Fruit fly (Drosophila melanogaster) ovary, adult (tissue): ENCODE results near the gene CG31546.
A peak's percentile ranks its signal among the peaks of the same experiment; 100 is the strongest.

Experiments used
- CG17801 ChIP-seq: fragments of 200-800 bp; optimal IDR thresholded peaks from 2 replicates; lab custom pipeline; 2019; ENCODE audit warnings: missing biosample characterization, mild to moderate bottlenecking, missing genetic modification characterization, moderate library complexity; ENCODE audit not compliant: partially characterized antibody

The CG31546 gene

DNA sequence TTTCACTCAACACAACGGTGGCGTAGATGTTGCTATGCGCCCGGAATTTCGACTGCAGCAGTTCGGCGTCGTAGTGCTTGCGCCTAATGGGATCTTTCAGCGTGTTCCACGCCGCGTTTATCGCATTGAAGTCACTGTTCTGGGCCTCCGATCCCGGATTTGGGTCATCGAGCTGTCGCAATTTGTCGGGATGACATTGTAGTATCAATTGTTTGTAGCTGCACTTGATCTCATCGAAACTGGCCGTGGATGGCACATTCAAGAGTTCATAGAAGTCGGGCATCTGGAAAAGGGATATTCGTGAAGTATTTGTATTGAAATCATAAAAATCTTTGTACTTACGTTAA is 13.0 kb downstream of the CG31546 start:
- TF ChIP-seq CG17801, result no peak

DNA sequence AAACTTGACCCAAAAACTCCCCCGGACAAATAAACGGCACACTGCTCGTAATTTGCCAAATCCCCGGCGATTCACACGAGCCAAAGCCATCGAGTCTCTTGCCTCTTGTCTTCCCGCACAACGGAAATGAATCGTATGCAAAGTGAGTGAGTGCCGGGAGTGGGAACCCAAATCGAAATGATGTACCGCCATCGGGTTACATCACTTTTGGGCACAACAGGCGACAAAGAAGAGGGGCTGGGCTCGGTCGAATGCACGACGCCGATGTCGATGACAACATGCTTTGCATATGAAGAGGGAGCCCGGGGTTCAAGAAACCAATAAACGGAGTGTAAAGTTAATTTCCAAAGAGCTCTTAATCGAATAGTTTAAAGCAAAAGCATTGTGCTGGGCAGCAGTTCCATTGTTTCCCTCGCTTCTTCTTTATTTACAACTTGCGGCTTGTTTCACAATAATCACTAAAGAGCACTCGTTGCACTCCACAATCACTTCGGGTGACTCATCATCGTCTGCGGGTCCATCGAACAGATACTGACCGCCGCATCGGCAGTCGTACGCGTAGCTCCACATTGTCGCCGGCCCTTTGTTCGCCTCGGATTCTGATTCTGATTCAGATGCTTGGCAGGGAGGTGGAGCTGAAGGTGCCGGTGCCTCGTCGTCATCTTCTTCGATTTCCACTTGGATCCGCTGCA is 13.6 kb downstream of the CG31546 start:
- no peak for TF ChIP-seq CG17801

DNA sequence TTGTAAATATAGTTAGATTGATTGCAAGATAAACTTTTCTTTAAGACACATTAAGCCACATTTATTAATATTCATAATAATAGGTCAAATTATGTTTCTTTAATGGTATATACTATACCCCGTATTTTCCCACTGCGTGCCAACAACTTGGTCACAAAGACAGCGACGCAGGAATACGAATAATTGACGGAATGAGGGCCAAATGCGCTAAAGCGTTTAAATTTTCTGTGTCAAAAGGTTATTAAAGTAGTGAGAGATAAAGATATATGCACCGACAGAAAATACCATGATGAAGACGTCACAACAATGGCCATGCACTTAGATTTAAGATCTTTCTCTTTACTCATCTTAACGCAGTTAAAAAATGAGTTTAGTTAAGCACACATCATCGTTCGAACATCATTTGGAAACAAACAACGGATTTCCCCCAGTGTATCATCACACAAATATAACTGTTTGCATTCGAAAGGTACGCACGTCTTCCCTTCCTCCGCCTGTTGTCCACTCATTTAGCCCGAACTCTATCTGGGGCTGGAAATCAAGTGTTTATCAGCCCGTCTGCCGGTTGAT is 15.0 kb downstream of the CG31546 start:
- TF ChIP-seq CG17801, result no peak

DNA sequence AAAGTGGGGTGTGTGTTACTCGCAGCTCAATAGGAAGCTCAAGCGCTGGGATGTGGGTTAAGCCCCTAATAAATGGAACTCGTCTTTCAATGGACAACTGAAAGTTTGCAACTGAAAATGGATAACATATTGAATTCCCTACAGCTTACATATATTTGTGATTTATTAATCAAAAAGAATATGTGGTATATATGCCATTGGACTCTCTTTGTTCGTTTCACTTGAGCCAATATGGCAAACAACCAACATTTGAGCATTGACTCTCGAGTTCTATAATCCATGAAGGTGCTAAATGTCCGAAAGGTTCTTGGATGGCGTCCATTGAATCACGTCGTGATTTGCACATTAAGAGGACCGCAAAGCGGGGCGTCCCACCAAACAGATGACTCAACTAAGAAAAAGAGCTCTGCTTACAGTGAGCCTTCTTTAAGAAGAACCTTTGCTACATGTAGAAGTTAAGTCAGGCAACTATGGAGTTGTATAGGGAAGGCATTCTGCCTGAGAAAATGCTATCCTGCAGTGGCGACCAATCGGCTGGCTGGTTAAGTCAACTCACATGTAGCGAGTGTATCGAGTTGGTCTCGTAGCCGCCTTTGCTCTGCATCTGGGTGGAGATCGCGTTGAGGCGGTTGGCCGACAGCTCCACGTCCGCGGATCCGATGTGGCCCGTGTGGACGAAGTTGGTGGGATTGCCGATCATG is 17.4 kb downstream of the CG31546 start:
- TF ChIP-seq CG17801, result no peak

DNA sequence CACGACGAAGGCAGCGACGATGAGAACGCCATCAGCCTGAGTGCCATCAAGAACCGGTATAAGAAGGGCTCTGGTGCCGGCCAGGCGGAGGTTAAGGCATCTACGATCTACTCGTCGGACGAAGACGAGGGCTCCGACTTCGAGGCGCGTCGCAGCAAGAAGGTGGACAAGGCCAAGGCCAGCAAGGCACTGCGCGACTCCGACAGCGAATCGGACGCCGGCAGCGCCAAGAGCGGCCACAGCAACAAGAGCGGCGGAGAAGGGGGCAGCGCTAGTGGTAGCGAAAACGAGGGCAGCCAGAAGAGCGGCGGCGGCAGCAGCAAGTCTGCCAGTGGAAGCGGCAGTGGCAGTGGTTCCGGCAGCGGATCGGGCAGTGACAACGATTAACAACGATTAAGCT is 19.9 kb downstream of the CG31546 start:
- no peak for TF ChIP-seq CG17801

DNA sequence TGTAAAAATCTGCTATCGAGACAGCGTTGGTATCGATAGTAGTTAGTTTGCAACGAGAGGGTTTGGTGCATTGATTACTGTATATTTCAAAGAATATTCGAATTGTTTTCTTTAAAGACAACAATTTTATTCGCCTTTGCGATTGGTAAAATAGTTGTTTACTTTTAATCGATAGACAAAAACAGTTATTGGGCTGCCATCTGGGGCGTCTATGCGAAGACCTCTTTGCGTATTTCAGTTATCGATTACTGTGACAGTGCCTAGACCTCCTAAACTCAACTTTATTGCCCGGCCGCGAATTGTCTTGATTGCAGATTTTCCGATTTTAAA is 22.3 kb downstream of the CG31546 start, which contains the start of gene Atu:
Gene Atu (plus strand): TSS at position 245 of the 330 bp plus-strand sequence.
- TF ChIP-seq CG17801, result peak; percentile 55

DNA sequence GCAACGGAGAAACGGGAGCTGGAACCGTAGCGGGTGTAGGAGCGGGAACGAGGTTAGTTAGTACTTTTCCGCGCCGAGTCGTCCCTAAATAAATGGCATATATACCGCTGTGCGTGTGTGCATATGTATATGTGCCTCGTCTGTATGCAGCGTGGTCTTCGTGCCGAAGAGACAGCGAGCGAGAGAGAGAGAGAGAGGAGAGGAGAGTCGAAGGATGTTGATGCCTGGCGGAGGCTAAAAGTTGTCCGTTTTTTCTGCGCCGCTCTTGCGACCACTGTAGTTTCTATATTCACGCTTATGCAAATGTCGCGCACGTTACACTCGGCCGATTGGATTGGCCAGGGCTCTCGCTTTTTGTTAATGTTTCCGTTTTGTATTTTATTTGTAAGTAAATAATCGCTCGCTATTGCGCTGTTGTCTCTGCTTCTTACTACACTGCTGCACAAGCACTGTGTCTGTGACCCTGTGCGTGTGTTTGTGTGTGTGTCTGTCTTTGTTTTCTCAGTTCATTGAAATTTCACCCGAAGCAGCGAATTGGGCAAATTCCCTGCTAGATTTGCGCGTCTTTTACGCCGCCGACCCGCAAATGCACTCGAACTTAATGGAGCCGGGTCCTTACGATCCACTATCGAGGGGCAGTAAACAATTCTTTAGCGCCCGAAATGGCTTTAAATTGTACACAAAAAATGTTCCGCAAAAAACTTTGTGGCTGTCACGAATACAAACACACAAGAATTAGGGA is 22.9 kb downstream of the CG31546 start, which contains the start of gene Rga:
Gene Rga (minus strand): TSS at position 741 of the 742 bp plus-strand sequence.
- TF ChIP-seq CG17801, result no peak

DNA sequence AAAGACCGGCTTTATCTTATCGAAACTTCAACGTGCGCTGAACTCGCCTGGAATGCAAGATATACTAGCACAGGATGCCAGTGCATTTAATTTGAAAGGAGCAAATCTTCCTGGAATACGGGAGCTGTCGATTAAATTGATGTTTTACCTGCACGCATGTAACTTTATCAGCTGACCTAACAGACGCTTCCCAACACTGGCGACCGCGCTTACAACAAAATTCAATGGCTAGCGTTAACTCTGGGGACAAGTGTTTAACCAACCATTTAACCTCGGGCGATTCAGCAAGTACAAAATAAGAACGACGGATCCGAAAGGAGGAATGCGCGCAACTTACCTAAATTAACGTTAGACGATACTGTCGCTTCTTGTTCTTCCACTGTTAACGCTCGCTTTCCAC is 23.7 kb downstream of the CG31546 start:
- peak; percentile 4 for TF ChIP-seq CG17801

DNA sequence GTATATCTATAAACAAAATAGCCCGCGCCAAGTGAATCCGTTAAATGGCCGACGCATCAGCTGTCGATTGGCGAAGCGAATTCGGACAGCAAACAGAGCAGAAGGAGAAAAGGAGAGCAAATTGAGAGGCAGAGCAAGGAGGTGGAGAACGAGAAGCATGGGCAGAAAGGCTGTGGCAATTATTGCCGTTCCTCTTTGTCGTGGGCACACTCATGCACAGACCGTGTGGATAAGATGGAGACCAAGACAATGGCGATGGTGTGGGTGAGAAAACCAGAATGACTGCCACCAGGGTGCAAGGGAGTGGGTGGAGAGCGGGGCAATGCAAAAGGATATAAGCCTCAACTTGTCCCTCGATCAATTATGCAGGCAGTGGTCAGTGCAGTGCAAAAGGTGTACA is 24.3 kb downstream of the CG31546 start:
- no peak for TF ChIP-seq CG17801

DNA sequence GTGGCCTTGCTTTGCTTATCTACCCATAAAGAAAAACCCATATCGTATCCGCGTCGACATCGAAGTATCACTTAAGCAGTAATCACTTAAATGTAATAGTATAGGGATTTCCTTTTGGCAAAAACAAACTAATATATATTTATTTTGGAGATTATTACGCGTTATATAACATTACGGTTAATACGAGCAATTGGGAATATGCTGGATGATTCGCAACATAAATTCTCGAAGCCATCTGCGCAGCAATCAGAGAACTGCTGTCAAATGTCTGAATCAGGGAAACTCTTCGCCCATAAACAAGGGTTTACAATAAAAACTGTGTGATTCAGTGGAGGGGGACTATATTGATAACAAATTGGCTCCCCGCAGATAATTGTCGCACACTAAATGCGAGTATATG is 24.8 kb downstream of the CG31546 start:
- TF ChIP-seq CG17801, result no peak

DNA sequence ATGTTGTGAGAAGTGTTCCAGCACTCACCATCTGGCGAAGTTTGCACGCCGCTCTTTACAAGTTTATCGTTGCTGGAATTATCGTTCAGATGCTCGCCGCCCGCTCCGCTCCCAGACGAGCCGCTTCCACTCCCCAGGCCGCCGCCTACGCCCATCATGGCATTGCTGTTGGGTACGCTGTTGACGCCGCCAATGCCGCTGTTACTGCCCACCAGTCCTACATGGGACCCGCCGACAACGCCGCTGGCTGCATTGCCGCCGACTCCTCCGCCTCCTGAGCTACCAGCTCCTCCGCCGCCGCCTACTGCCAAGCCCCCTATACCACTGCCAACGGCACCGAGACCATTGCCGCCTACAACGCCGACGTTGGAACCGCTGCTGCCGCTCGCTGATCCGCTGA is 27.0 kb downstream of the CG31546 start:
- TF ChIP-seq CG17801, result no peak

DNA sequence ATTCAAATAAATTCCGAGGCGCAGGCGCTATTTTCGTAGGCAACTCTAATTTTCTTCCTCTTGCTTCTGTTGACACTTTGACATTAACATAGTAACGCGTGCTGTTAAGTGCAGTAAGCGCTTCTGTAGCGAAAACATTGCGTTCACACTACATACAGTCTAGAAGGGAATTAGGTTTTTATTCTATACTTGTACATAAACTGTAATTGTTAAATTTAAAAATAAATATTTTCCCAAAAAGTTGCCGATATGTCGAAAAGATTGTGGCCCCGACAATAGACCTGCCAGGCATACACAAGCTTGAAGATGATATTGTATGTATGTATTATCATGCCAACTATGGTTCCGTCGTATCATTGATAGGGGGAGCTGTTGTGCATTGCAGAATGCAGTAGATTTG is 28.9 kb downstream of the CG31546 start, which contains the start of gene asl:
Gene asl (minus strand): TSS at position 67 of the 400 bp plus-strand sequence.
- no peak for TF ChIP-seq CG17801

DNA sequence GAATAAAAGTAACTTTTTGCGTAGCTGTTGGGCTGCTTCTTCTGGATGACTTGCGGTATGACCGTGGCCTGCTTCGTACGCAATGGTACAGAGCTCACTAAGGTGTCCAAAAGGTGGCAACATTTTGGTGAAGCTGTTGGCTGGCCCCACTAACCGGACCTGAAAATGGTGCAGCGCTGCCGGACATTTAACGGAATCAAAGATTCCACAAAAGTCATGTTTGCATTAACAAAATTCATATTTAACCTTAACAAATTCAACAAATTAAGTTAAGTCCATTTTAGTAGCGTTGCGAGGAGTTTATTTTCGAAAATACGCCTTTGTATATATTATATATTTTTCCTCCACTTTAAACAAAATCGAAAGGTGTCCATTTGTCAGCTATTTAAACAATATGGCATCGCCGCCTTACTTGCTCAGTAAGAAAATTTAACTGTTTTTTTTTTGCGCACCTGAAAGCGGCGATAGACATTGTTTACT is 34.3 kb downstream of the CG31546 start, which contains the start of the genes kra and SecS:
Gene kra (minus strand): TSS at position 93 of the 480 bp plus-strand sequence.
Gene SecS (plus strand): TSS at position 390 of the 480 bp plus-strand sequence.
- TF ChIP-seq CG17801, result no peak

DNA sequence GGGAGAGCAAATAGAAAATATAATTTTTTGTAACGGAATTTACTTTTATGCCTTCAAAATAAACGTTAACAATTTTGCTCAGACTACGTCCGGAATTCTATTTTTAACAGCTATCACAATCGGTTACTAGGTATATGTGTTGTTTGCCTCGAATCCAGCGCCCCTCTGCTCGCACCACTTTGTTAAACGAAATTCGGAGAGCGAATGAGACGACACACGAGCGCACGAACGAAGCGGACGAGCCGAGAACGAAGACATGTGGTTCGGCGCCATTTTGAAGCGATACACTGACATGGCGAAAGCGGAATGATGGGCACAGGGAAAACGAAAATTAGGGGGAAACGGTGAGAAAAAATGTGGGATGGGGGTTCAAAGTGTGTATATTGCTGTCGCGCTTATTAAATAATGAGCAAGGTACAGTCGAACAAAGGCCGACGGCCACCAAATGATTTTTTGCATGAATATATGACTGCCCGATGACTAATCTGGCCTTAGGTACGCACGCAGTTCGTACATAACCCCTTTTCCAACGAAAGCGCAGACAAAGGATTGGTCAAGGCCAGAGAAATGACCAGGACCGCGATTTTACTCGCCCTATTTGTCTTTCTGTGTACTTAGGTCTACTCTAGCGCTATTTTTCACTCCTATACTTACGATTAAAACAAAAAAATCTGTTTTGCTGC is 34.9 kb downstream of the CG31546 start:
- peak; percentile 67 for TF ChIP-seq CG17801

DNA sequence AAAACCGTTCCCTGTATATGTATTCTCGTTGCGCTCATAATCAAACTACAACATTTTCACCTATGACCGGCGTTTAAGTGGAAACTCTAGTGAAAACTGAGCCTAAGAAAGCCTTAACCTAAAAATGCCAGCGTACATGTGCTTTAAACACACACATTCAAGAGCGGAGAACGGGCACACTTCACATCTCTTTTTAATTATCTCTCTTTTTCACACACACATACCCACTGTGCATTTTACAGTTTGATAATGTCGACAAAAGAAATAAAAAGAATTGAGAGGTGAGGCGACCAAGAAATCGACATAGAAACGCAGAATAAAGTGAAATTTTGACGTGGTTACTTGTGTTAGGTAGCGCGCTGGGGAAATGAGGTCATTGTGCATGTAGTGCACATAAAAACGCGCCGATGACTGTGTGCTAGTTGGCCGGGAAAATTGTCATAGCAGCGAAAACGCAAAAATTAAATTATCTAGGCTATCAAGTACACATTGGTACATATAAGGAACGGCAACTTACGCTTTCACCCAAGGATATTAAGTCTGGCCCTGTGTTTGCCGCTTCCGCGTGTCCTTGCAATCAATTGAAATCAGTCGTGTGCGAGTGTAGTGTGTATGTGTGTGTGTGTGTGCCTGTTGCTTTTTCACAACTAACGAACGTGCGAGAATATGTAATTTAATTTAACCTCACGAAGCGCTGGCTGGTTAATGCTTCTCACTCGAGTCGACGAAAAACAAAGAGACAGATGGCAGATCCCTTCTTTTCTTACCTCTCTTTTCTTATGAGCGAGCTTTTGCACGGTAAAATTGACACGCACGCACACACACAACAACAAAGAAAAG is 35.7 kb downstream of the CG31546 start:
- peak; percentile 46 for TF ChIP-seq CG17801
